Fruit fly (Drosophila melanogaster) Kc167 (cell line): ENCODE data around the gene kkv.

Experiments used
- Myc ChIP-seq: fragments of >200 bp; optimal IDR thresholded peaks from 2 replicates; lab custom pipeline; 2017; ENCODE audit warnings: missing external identifiers
- Sin3A ChIP-seq: fragments of >200 bp; optimal IDR thresholded peaks from 2 replicates; lab custom pipeline; 2018; ENCODE audit warnings: missing external identifiers
- h ChIP-seq: fragments of >200 bp; optimal IDR thresholded peaks from 3 replicates; lab custom pipeline; 2018; ENCODE audit warnings: missing external identifiers
- insv ChIP-seq: fragments of >200 bp; optimal IDR thresholded peaks from 3 replicates; lab custom pipeline; 2018; ENCODE audit warnings: missing external identifiers
- psq ChIP-seq: fragments of >200 bp; optimal IDR thresholded peaks from 2 replicates; lab custom pipeline; 2017; ENCODE audit warnings: missing external identifiers
- ttk ChIP-seq: sonication (Bioruptor generic); optimal IDR thresholded peaks from 2 replicates; lab custom pipeline; 2017; ENCODE audit warnings: missing external identifiers

dm6 chr3R:5363412-5363811 lies 29.3 kb downstream of the kkv start:
- TF ChIP-seq ttk (lab: Kevin White, UChicago) (no peak), h (lab: Kevin White, UChicago) (no peak), insv (lab: Kevin White, UChicago) (no peak), Myc (lab: Kevin White, UChicago) (no peak), psq (lab: Kevin White, UChicago) (no peak), Sin3A (lab: Kevin White, UChicago) (no peak)
